Fruit fly (Drosophila melanogaster): ENCODE measurements around the gene CAH7.

DNA sequence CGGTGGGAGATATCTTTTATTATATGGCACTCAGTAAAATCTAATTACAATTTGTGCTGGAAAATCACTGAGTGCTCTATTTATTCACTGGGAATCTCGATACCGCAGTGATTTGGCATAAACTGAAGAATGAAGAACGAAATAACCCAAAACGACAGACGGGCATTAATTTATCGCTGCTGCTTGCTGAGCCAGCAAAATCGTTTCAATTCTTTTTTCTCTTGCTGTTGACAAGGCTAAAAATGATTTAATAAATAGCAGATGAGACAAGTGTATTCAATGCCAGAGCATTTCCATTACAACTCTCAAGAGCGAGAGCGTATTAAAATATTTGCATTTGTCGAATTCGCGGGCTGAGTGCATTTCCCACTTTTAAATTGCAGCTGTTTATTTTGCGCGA lies 3.8 kb downstream of the CAH7 start:
- TF ChIP-seq CG33017 (tag; optimal IDR thresholded peaks at IDR 0.05) (no peak), ovo (GFP tag; optimal IDR thresholded peaks at IDR 0.05) (no peak), CG7101 (tag; optimal IDR thresholded peaks at IDR 0.05) (no peak), CG7045 (GFP tag; optimal IDR thresholded peaks at IDR 0.05) (no peak), CG14711 (tag; optimal IDR thresholded peaks at IDR 0.05) (no peak)
